Fruit fly (Drosophila melanogaster): ENCODE data around the gene CG11262.

CG11262 gene

DNA sequence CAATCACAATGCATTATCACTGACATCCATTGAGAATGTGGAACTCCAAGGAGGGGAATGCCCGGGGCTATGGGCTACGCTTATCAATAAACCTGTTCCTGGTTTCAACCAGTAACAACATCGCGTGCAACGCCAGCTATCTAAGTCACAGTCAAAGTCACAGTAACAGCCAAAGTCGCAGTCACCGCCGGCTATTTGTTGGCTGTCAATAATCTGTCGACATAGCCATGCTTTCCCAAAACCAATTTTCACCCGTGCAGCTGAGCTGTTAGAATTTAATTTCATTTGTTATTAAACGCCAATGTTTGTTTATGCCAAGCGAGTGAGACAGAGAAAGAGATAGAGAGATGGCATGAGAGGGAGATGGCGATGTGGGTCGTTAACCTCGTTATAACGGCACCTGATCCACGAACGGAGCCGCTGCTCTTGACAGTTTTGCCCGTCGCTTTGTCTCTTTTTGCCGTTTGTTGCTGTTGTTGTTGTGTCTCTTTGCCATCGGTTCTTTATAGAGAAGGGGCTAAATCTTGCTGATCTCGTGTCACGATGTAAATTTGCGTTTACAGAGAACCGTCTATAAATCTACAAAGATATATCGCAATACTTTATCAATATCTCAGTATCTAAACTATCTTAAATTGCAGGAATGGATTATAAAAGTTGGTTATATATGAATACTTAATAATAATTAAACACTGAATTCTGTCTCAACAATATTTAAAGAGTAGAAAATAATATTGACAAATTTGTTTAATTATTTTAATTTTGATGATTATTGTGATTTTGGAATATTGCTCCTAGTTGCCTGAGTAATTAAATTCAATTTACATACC is 37.4 kb downstream of the CG11262 start (continued):
- TF ChIP-seq Ets65A (GFP tag) (no peak), tna (GFP tag; IDR thresholded peaks at IDR 0.05; ENCODE audit: partially characterized antibody) (no peak), Poxn (GFP tag; IDR thresholded peaks at IDR 0.05) (no peak), Ets97D (GFP tag; optimal IDR thresholded peaks at IDR 0.05) (no peak), PHDP (tag; optimal IDR thresholded peaks at IDR 0.05) (no peak), onecut (GFP tag; IDR thresholded peaks at IDR 0.05) (0 out of 2 replicates have a peak, but pooled peaks have one; percentile 24), Med (GFP tag) (peak; percentile 57), Side (GFP tag; optimal IDR thresholded peaks at IDR 0.05) (no peak), Dek (tag; optimal IDR thresholded peaks at IDR 0.05) (no peak), Taf1 (GFP tag; IDR thresholded peaks at IDR 0.05) (no peak), Mrtf (GFP tag; IDR thresholded peaks at IDR 0.05) (no peak), pfk (GFP tag; optimal IDR thresholded peaks at IDR 0.05) (no peak), repo (GFP tag; optimal IDR thresholded peaks at IDR 0.05) (no peak), grau (tag; optimal IDR thresholded peaks at IDR 0.05) (peak; percentile 40), CG10979 (tag; optimal IDR thresholded peaks at IDR 0.05) (peak; percentile 54), Sry-β (GFP tag; optimal IDR thresholded peaks at IDR 0.05) (peak; percentile 20), CG30020 (tag; optimal IDR thresholded peaks at IDR 0.05) (no peak), gro (GFP tag; optimal IDR thresholded peaks at IDR 0.05) (no peak), CG4617 (GFP tag; optimal IDR thresholded peaks at IDR 0.05; ENCODE audit: borderline replicate concordance) (no peak), caup (GFP tag; optimal IDR thresholded peaks at IDR 0.05; ENCODE audit: severe bottlenecking) (no peak), CG12942 (GFP tag; optimal IDR thresholded peaks at IDR 0.05) (no peak), CG32767 (GFP tag; IDR thresholded peaks at IDR 0.05) (no peak), vnd (GFP tag; IDR thresholded peaks at IDR 0.05; ENCODE audit: partially characterized antibody) (no peak), CG14667 (GFP tag; IDR thresholded peaks at IDR 0.05) (no peak), ind (GFP tag; optimal IDR thresholded peaks at IDR 0.05) (peak; percentile 6), B-H2 (GFP tag; optimal IDR thresholded peaks at IDR 0.05) (no peak), Optix (GFP tag; IDR thresholded peaks at IDR 0.05) (no peak), CG2889 (GFP tag; IDR thresholded peaks at IDR 0.05) (no peak), toy (GFP tag; IDR thresholded peaks at IDR 0.05) (no peak), zf30C (GFP tag; optimal IDR thresholded peaks at IDR 0.05) (no peak), Dll (GFP tag; IDR thresholded peaks at IDR 0.05; ENCODE audit: partially characterized antibody) (peak; percentile 72), rib (GFP tag; IDR thresholded peaks at IDR 0.05) (no peak), CG18262 (tag; optimal IDR thresholded peaks at IDR 0.05) (peak; percentile 71), CG16779 (GFP tag; IDR thresholded peaks at IDR 0.05) (no peak), CG4328 (GFP tag; optimal IDR thresholded peaks at IDR 0.05) (no peak), CG32532 (GFP tag; IDR thresholded peaks at IDR 0.05) (no peak), CG2678 (tag; optimal IDR thresholded peaks at IDR 0.05) (peak; percentile 42), CG12236 (GFP tag; optimal IDR thresholded peaks at IDR 0.05) (no peak), CG14050 (GFP tag; IDR thresholded peaks at IDR 0.05) (no peak), GATAe (GFP tag; conservative IDR thresholded peaks at IDR 0.05) (no peak), Fer3 (tag; optimal IDR thresholded peaks at IDR 0.05) (no peak), Trl (optimal IDR thresholded peaks at IDR 0.05) (no peak), Trl (GFP tag; optimal IDR thresholded peaks at IDR 0.05) (no peak), ranshi (GFP tag; IDR thresholded peaks at IDR 0.05) (no peak), Camta (GFP tag; optimal IDR thresholded peaks at IDR 0.05) (no peak), TFAM (GFP tag; optimal IDR thresholded peaks at IDR 0.05) (no peak), NK7.1 (GFP tag; optimal IDR thresholded peaks at IDR 0.05) (no peak), fd96Cb (tag; optimal IDR thresholded peaks at IDR 0.05) (peak; percentile 28), B-H1 (GFP tag; IDR thresholded peaks at IDR 0.05) (no peak), CG4424 (GFP tag; optimal IDR thresholded peaks at IDR 0.05) (peak; percentile 22), CG13894 (tag; optimal IDR thresholded peaks at IDR 0.05) (no peak)

Measured in whole organism, embryonic.